Fruit fly (Drosophila melanogaster) ovary, adult (tissue): ENCODE results near the gene dikar.

Experiments used
- CG17801 ChIP-seq: fragments of 200-800 bp; optimal IDR thresholded peaks from 2 replicates; lab custom pipeline; 2019; ENCODE audit warnings: missing biosample characterization, mild to moderate bottlenecking, missing genetic modification characterization, moderate library complexity; ENCODE audit not compliant: partially characterized antibody

dikar gene

dm6 chr3L:6742974-6743345 lies at the start of gene dikar:
Gene dikar (minus strand): TSS chr3L:6743164.
- no peak for TF ChIP-seq CG17801 (GFP tag; lab: Kevin White, UChicago)

dm6 chr3L:6792617-6793016 lies 49.7 kb upstream of the dikar start:
- TF ChIP-seq CG17801 (GFP tag; lab: Kevin White, UChicago), result no peak

dm6 chr3L:6789788-6790325 lies 46.9 kb upstream of the dikar start, which contains the start of gene vvl:
Gene vvl (plus strand): TSS chr3L:6790158.
- TF ChIP-seq CG17801 (GFP tag; lab: Kevin White, UChicago), result no peak

dm6 chr3L:6787502-6787901 lies 44.5 kb upstream of the dikar start:
- TF ChIP-seq CG17801 (GFP tag; lab: Kevin White, UChicago), result no peak

dm6 chr3L:6784635-6785606 lies 42.0 kb upstream of the dikar start:
- TF ChIP-seq CG17801 (GFP tag; lab: Kevin White, UChicago), result no peak

- TF ChIP-seq CG17801 (GFP tag; lab: Kevin White, UChicago), result no peak
Measured at dm6 chr3L:6783403-6783802, 40.4 kb upstream of the dikar start.

dm6 chr3L:6779398-6779797 lies 36.4 kb upstream of the dikar start:
- no peak for TF ChIP-seq CG17801 (GFP tag; lab: Kevin White, UChicago)

- TF ChIP-seq CG17801 (GFP tag; lab: Kevin White, UChicago), result no peak
Measured at dm6 chr3L:6778804-6779289, 35.9 kb upstream of the dikar start.

- no peak for TF ChIP-seq CG17801 (GFP tag; lab: Kevin White, UChicago)
Measured at dm6 chr3L:6777614-6778013, 34.6 kb upstream of the dikar start.

- no peak for TF ChIP-seq CG17801 (GFP tag; lab: Kevin White, UChicago)
Measured at dm6 chr3L:6771851-6772250, 28.9 kb upstream of the dikar start.

dm6 chr3L:6771208-6771607 lies 28.2 kb upstream of the dikar start:
- TF ChIP-seq CG17801 (GFP tag; lab: Kevin White, UChicago), result no peak

dm6 chr3L:6767153-6767552 lies 24.2 kb upstream of the dikar start:
- no peak for TF ChIP-seq CG17801 (GFP tag; lab: Kevin White, UChicago)

- no peak for TF ChIP-seq CG17801 (GFP tag; lab: Kevin White, UChicago)
Measured at dm6 chr3L:6764535-6765187, 21.7 kb upstream of the dikar start.

- TF ChIP-seq CG17801 (GFP tag; lab: Kevin White, UChicago), result no peak
Measured at dm6 chr3L:6763836-6764235, 20.9 kb upstream of the dikar start.

- TF ChIP-seq CG17801 (GFP tag; lab: Kevin White, UChicago), result no peak
Measured at dm6 chr3L:6763146-6763545, 20.2 kb upstream of the dikar start, which contains the start of gene Rsph3. Gene Rsph3 (minus strand): TSS chr3L:6763246.
